Fruit fly (Drosophila melanogaster) whole organism, embryonic: ENCODE data around the gene CG15221.

Source experiments
- B-H1 ChIP-seq: fragments of 200-800 bp; sonication (Bioruptor generic); IDR thresholded peaks from 3 replicates; pipeline ENCODE4 v1.3.6; 2022; ENCODE audit warnings: missing biosample characterization, missing genetic modification characterization
- B-H2 ChIP-seq: fragments of 200-800 bp; sonication (Bioruptor generic); optimal IDR thresholded peaks from 2 replicates; lab custom pipeline; 2018; ENCODE audit warnings: missing biosample characterization, mild to moderate bottlenecking, missing genetic modification characterization
- Bteb2 ChIP-seq: fragments of 200-800 bp; sonication (Bioruptor generic); optimal IDR thresholded peaks from 2 replicates; lab custom pipeline; 2016; ENCODE audit warnings: missing biosample characterization, missing genetic modification characterization
- CG10274 ChIP-seq: fragments of 200-800 bp; sonication (Bioruptor generic); optimal IDR thresholded peaks from 3 replicates; lab custom pipeline; 2017; ENCODE audit warnings: missing biosample characterization, mild to moderate bottlenecking, missing genetic modification characterization
- CG2712 ChIP-seq: fragments of 200-800 bp; optimal IDR thresholded peaks from 3 replicates; lab custom pipeline; 2019; ENCODE audit warnings: missing biosample characterization, mild to moderate bottlenecking, missing genetic modification characterization, moderate library complexity
- CG2875 ChIP-seq: fragments of 200-800 bp; sonication (Bioruptor generic); optimal IDR thresholded peaks from 2 replicates; lab custom pipeline; 2017; ENCODE audit warnings: missing biosample characterization, mild to moderate bottlenecking, missing genetic modification characterization, missing genetic modification reagents
- CG2889 ChIP-seq: fragments of 200-800 bp; sonication (Bioruptor generic); IDR thresholded peaks from 3 replicates; pipeline ENCODE4 v1.3.6; 2022; ENCODE audit warnings: missing biosample characterization, missing genetic modification characterization
- CG3163 ChIP-seq: fragments of 200-800 bp; sonication (Bioruptor generic); optimal IDR thresholded peaks from 3 replicates; lab custom pipeline; 2016; ENCODE audit warnings: missing biosample characterization, missing genetic modification characterization
- CG33213 ChIP-seq: fragments of 200-800 bp; sonication (Bioruptor generic); optimal IDR thresholded peaks from 3 replicates; lab custom pipeline; 2016; ENCODE audit warnings: missing biosample characterization, missing genetic modification characterization
- CG3995 ChIP-seq: fragments of 200-800 bp; sonication (Bioruptor generic); optimal IDR thresholded peaks from 3 replicates; lab custom pipeline; 2016; ENCODE audit warnings: missing biosample characterization, missing genetic modification characterization
- CG4360 ChIP-seq: fragments of 200-800 bp; sonication (Bioruptor generic); IDR thresholded peaks from 2 replicates; pipeline ENCODE4 v1.3.6; 2022; ENCODE audit warnings: missing biosample characterization, missing genetic modification characterization
- CG6689 ChIP-seq: fragments of 200-800 bp; sonication (Bioruptor generic); IDR thresholded peaks from 2 replicates; pipeline ENCODE4 v1.3.6; 2022; ENCODE audit warnings: missing biosample characterization, missing genetic modification characterization
- CG7745 ChIP-seq: fragments of 200-800 bp; sonication (Bioruptor generic); optimal IDR thresholded peaks from 2 replicates; lab custom pipeline; 2018; ENCODE audit warnings: missing biosample characterization, mild to moderate bottlenecking, missing genetic modification characterization, moderate library complexity
- CG8089 ChIP-seq: fragments of 200-800 bp; sonication (Bioruptor generic); optimal IDR thresholded peaks from 3 replicates; lab custom pipeline; 2016; ENCODE audit warnings: missing biosample characterization, missing genetic modification characterization
- CG8290 ChIP-seq, 3 experiments: fragments of 200-800 bp; sonication (Bioruptor generic); optimal IDR thresholded peaks; 2 replicates each; lab custom pipeline; 2016 to 2019; ENCODE audit warnings: missing biosample characterization in 3 of 3, missing genetic modification characterization in 3 of 3, mild to moderate bottlenecking in 2 of 3, moderate library complexity in 1 of 3
- CG8359 ChIP-seq: fragments of 200-800 bp; sonication (Bioruptor generic); optimal IDR thresholded peaks from 2 replicates; lab custom pipeline; 2017; ENCODE audit warnings: missing biosample characterization, mild to moderate bottlenecking, missing genetic modification characterization, borderline replicate concordance
- CG9437 ChIP-seq: fragments of 200-800 bp; sonication (Bioruptor generic); optimal IDR thresholded peaks from 2 replicates; lab custom pipeline; 2018; ENCODE audit warnings: missing biosample characterization, mild to moderate bottlenecking, missing genetic modification characterization
- Dad ChIP-seq: fragments of 200-800 bp; sonication (Bioruptor generic); optimal IDR thresholded peaks from 3 replicates; lab custom pipeline; 2016; ENCODE audit warnings: missing biosample characterization, missing genetic modification characterization
- Deaf1 ChIP-seq: fragments of 200-800 bp; optimal IDR thresholded peaks from 3 replicates; lab custom pipeline; 2019; ENCODE audit warnings: missing biosample characterization, mild to moderate bottlenecking, missing genetic modification characterization, moderate library complexity
- Dip3 ChIP-seq: fragments of 200-800 bp; sonication (Bioruptor generic); optimal IDR thresholded peaks from 3 replicates; lab custom pipeline; 2016; ENCODE audit warnings: missing biosample characterization, missing genetic modification characterization
- Doc2 ChIP-seq: fragments of 200-800 bp; sonication (Bioruptor generic); IDR thresholded peaks from 2 replicates; pipeline ENCODE4 v1.3.6; 2022; ENCODE audit warnings: missing biosample characterization, missing genetic modification characterization
- Drgx ChIP-seq: fragments of 200-800 bp; sonication (Bioruptor generic); IDR thresholded peaks from 2 replicates; pipeline ENCODE4 v1.3.6; 2022; ENCODE audit warnings: missing biosample characterization, missing genetic modification characterization
- Fer2 ChIP-seq: fragments of 200-800 bp; sonication (Bioruptor generic); optimal IDR thresholded peaks from 2 replicates; lab custom pipeline; 2018; ENCODE audit warnings: missing biosample characterization, mild to moderate bottlenecking, missing genetic modification characterization, moderate library complexity
- HLH4C ChIP-seq: fragments of 200-800 bp; sonication (Bioruptor generic); IDR thresholded peaks from 3 replicates; pipeline ENCODE4 v1.3.6; 2022; ENCODE audit warnings: missing biosample characterization, missing genetic modification characterization; ENCODE audit not compliant: partially characterized antibody
- Nf-YC ChIP-seq: fragments of 200-800 bp; optimal IDR thresholded peaks from 3 replicates; lab custom pipeline; 2019; ENCODE audit warnings: missing biosample characterization, mild to moderate bottlenecking, missing genetic modification characterization, moderate library complexity
- Oli ChIP-seq: fragments of 200-800 bp; sonication (Bioruptor generic); optimal IDR thresholded peaks from 2 replicates; lab custom pipeline; 2018; ENCODE audit warnings: missing biosample characterization, mild to moderate bottlenecking, missing genetic modification characterization, moderate library complexity
- Opbp ChIP-seq: fragments of 200-800 bp; sonication (Bioruptor generic); IDR thresholded peaks from 3 replicates; pipeline ENCODE4 v1.3.6; 2022; ENCODE audit warnings: missing biosample characterization, missing genetic modification characterization; ENCODE audit not compliant: partially characterized antibody
- ab ChIP-seq: fragments of 200-800 bp; sonication (Bioruptor generic); optimal IDR thresholded peaks from 2 replicates; lab custom pipeline; 2016; ENCODE audit warnings: missing biosample characterization, missing genetic modification characterization
- amos ChIP-seq: fragments of 200-800 bp; sonication (Bioruptor generic); IDR thresholded peaks from 2 replicates; pipeline ENCODE4 v1.3.6; 2022; ENCODE audit warnings: missing biosample characterization, missing genetic modification characterization; ENCODE audit not compliant: partially characterized antibody
- ap ChIP-seq: fragments of 200-800 bp; sonication (Bioruptor generic); IDR thresholded peaks from 2 replicates; pipeline ENCODE4 v1.3.6; 2022; ENCODE audit warnings: missing biosample characterization, missing genetic modification characterization
- ase ChIP-seq: fragments of 200-800 bp; sonication (Bioruptor generic); IDR thresholded peaks from 3 replicates; pipeline ENCODE4 v1.3.6; 2022; ENCODE audit warnings: missing biosample characterization, missing genetic modification characterization
- btn ChIP-seq: fragments of 200-800 bp; sonication (Bioruptor generic); optimal IDR thresholded peaks from 2 replicates; lab custom pipeline; 2016; ENCODE audit warnings: missing biosample characterization, missing genetic modification characterization
- dan ChIP-seq: fragments of 200-800 bp; sonication (Bioruptor generic); IDR thresholded peaks from 2 replicates; pipeline ENCODE4 v1.3.6; 2022; ENCODE audit warnings: missing biosample characterization, missing genetic modification characterization
- ems ChIP-seq: fragments of 200-800 bp; sonication (Bioruptor generic); optimal IDR thresholded peaks from 3 replicates; lab custom pipeline; 2016; ENCODE audit warnings: missing biosample characterization, missing genetic modification characterization
- ewg ChIP-seq: fragments of 200-800 bp; sonication (Bioruptor generic); optimal IDR thresholded peaks from 3 replicates; lab custom pipeline; 2017; ENCODE audit warnings: mild to moderate bottlenecking, missing biosample characterization, missing genetic modification reagents, missing genetic modification characterization
- exex ChIP-seq: fragments of 200-800 bp; sonication (Bioruptor generic); optimal IDR thresholded peaks from 4 replicates; lab custom pipeline; 2018; ENCODE audit warnings: missing biosample characterization, mild to moderate bottlenecking, missing genetic modification characterization, moderate library complexity
- gcm2 ChIP-seq: fragments of 200-800 bp; sonication (Bioruptor generic); optimal IDR thresholded peaks from 2 replicates; lab custom pipeline; 2016; ENCODE audit warnings: missing biosample characterization, missing genetic modification characterization
- gsb-n ChIP-seq: fragments of 200-800 bp; sonication (Bioruptor generic); optimal IDR thresholded peaks from 3 replicates; lab custom pipeline; 2018; ENCODE audit warnings: missing biosample characterization, mild to moderate bottlenecking, missing genetic modification characterization
- ham ChIP-seq: fragments of 200-800 bp; sonication (Bioruptor generic); IDR thresholded peaks from 2 replicates; pipeline ENCODE4 v1.3.6; 2022; ENCODE audit warnings: missing biosample characterization, missing genetic modification characterization
- jigr1 ChIP-seq: fragments of 200-800 bp; sonication (Bioruptor generic); IDR thresholded peaks from 3 replicates; pipeline ENCODE4 v1.3.6; 2022; ENCODE audit warnings: missing biosample characterization, missing genetic modification characterization
- kay ChIP-seq: fragments of 200-800 bp; sonication (Bioruptor generic); optimal IDR thresholded peaks from 2 replicates; lab custom pipeline; 2016; ENCODE audit warnings: missing biosample characterization, missing genetic modification characterization
- nom ChIP-seq: fragments of 200-800 bp; sonication (Bioruptor generic); optimal IDR thresholded peaks from 2 replicates; lab custom pipeline; 2017; ENCODE audit warnings: missing biosample characterization, missing genetic modification characterization, mild to moderate bottlenecking, moderate library complexity, missing genetic modification reagents
- odd ChIP-seq: fragments of 200-800 bp; sonication (Bioruptor generic); optimal IDR thresholded peaks from 2 replicates; lab custom pipeline; 2017; ENCODE audit warnings: missing biosample characterization, mild to moderate bottlenecking, missing genetic modification characterization
- pan ChIP-seq, 4 experiments: fragments of >200 bp in 3 of 4; fragments of 200-800 bp in 1 of 4; sonication (Bioruptor generic) in 1 of 4; optimal IDR thresholded peaks in 3 of 4; IDR thresholded peaks in 1 of 4; 2 replicates each; pipeline versions ENCODE4 v1.3.6 to Lab custom; 2017 to 2022; ENCODE audit warnings: missing biosample characterization in 2 of 4, missing genetic modification characterization in 2 of 4, mixed read lengths in 1 of 4
- sens ChIP-seq: fragments of 200-800 bp; sonication (Bioruptor generic); peaks from one replicate; lab custom pipeline; 2016; ENCODE audit warnings: missing biosample characterization, missing genetic modification characterization
- slbo ChIP-seq: fragments of 200-800 bp; sonication (Bioruptor generic); IDR thresholded peaks from 2 replicates; pipeline ENCODE4 v1.3.6; 2022; ENCODE audit warnings: missing biosample characterization, missing genetic modification characterization
- sug ChIP-seq: fragments of 200-800 bp; optimal IDR thresholded peaks from 2 replicates; lab custom pipeline; 2019; ENCODE audit warnings: missing biosample characterization, mild to moderate bottlenecking, missing genetic modification characterization, moderate library complexity
- tup ChIP-seq: fragments of 200-800 bp; sonication (Bioruptor generic); optimal IDR thresholded peaks from 2 replicates; lab custom pipeline; 2016; ENCODE audit warnings: missing biosample characterization, mild to moderate bottlenecking, missing genetic modification characterization, moderate library complexity
- usp ChIP-seq: fragments of >200 bp; optimal IDR thresholded peaks from 2 replicates; lab custom pipeline; 2017; ENCODE audit warnings: missing biosample characterization, missing genetic modification characterization
- wek ChIP-seq: fragments of 200-800 bp; sonication (Bioruptor generic); optimal IDR thresholded peaks from 3 replicates; lab custom pipeline; 2018; ENCODE audit warnings: missing biosample characterization, mild to moderate bottlenecking, missing genetic modification characterization, moderate library complexity

The CG15221 gene

dm6 chrX:11678539-11679040 is 45.5 kb upstream of the CG15221 start, which contains the start of the genes Vlet and bif (continued):
- TF ChIP-seq CG7745 (tag; lab: Kevin White, UChicago) (no peak), CG2875 (no peak), exex (tag; lab: Kevin White, UChicago) (no peak), Doc2 (GFP tag; lab: Robert Waterston, UW) (no peak), CG3163 (peak; percentile 16), ab (GFP tag; lab: Kevin White, UChicago) (no peak), jigr1 (GFP tag; lab: Robert Waterston, UW) (no peak), CG8089 (GFP tag; lab: Kevin White, UChicago) (no peak), Oli (tag; lab: Kevin White, UChicago) (peak; percentile 58), Dad (GFP tag; lab: Kevin White, UChicago) (peak; percentile 7), pan (optimal IDR thresholded peaks at IDR 0.05; lab: Kevin White, UChicago) (no peak), pan (GFP tag; optimal IDR thresholded peaks at IDR 0.05 in 1 of 2, IDR thresholded peaks at IDR 0.05 in 1 of 2) (peak in 1 of 2 experiments; percentile 49), dan (GFP tag; lab: Robert Waterston, UW) (no peak), CG2712 (tag; lab: Kevin White, UChicago) (peak; percentile 80), amos (GFP tag; lab: Robert Waterston, UW) (peak; percentile 69), tup (GFP tag; lab: Kevin White, UChicago) (peak; percentile 23), Drgx (GFP tag; lab: Robert Waterston, UW) (no peak), B-H1 (GFP tag; lab: Robert Waterston, UW) (no peak), B-H2 (peak; percentile 57), sens (GFP tag; lab: Kevin White, UChicago) (peak; percentile 89), ewg (GFP tag; lab: Kevin White, UChicago) (peak; percentile 50), Dip3 (GFP tag; lab: Kevin White, UChicago) (peak; percentile 11), Fer2 (peak; percentile 25), ap (0 out of 2 replicates have a peak, but pooled peaks have one; percentile 8), CG6689 (GFP tag; lab: Robert Waterston, UW) (peak; percentile 49), CG2889 (GFP tag; lab: Robert Waterston, UW) (no peak), CG8359 (GFP tag; lab: Kevin White, UChicago) (no peak), Deaf1 (tag; lab: Kevin White, UChicago) (no peak), ham (GFP tag; lab: Robert Waterston, UW) (no peak), CG9437 (GFP tag; lab: Kevin White, UChicago) (peak; percentile 64), Nf-YC (tag; lab: Kevin White, UChicago) (peak; percentile 64), CG10274 (peak; percentile 48), CG8290 (GFP tag; optimal IDR thresholded peaks at IDR 0.05; lab: Kevin White, UChicago) (peak; percentile 34), CG8290 (tag; optimal IDR thresholded peaks at IDR 0.05; lab: Kevin White, UChicago) (peak in 1 of 2 experiments; percentile 25), wek (GFP tag; lab: Kevin White, UChicago) (peak; percentile 15), odd (GFP tag; lab: Kevin White, UChicago) (no peak), kay (GFP tag; lab: Kevin White, UChicago) (peak; percentile 33), Bteb2 (GFP tag; lab: Kevin White, UChicago) (peak; percentile 17), ase (GFP tag; lab: Robert Waterston, UW) (0 out of 3 replicates have a peak, but pooled peaks have one; percentile 30), CG3995 (GFP tag; lab: Kevin White, UChicago) (peak; percentile 18), usp (GFP tag; lab: Kevin White, UChicago) (no peak), sug (tag; lab: Kevin White, UChicago) (peak; percentile 69), Opbp (GFP tag; lab: Robert Waterston, UW) (peak; percentile 68), HLH4C (peak; percentile 57; the same call in 2 of the 3 replicates), CG33213 (peak; percentile 16), gsb-n (peak; percentile 40), nom (no peak), btn (GFP tag; lab: Kevin White, UChicago) (no peak), ems (GFP tag; lab: Kevin White, UChicago) (peak; percentile 40), CG4360 (GFP tag; lab: Robert Waterston, UW) (no peak), slbo (GFP tag; lab: Robert Waterston, UW) (peak; percentile 74), gcm2 (GFP tag; lab: Kevin White, UChicago) (no peak)
